Worm (Caenorhabditis elegans) whole organism, L3 larva: Measurements from ENCODE around the gene F09E5.3.

Experiments
- ama-1 ChIP-seq: fragments of 150-350 bp; optimal IDR thresholded peaks from 2 replicates; lab custom pipeline; 2018
- elt-2 ChIP-seq: sonication (generic microtip); optimal IDR thresholded peaks from 2 replicates; lab custom pipeline; 2016; ENCODE audit warnings: missing genetic modification reagents, mild to moderate bottlenecking, missing genetic modification characterization, missing compliant biosample characterization
- fkh-10 ChIP-seq: sonication (generic microtip); optimal IDR thresholded peaks from 2 replicates; lab custom pipeline; 2017; ENCODE audit warnings: missing biosample characterization, missing genetic modification reagents, missing genetic modification characterization
- lin-15B ChIP-seq: fragments of 150-350 bp; optimal IDR thresholded peaks from 2 replicates; lab custom pipeline; 2014; ENCODE audit warnings: missing biosample characterization, missing genetic modification characterization
- nfya-1 ChIP-seq: sonication (generic microtip); optimal IDR thresholded peaks from 2 replicates; lab custom pipeline; 2017; ENCODE audit warnings: missing genetic modification characterization, mild to moderate bottlenecking, missing compliant biosample characterization, antibody characterized with exemption, moderate library complexity; ENCODE audit not compliant: insufficient read depth
- nhr-237 ChIP-seq: fragments of 150-350 bp; optimal IDR thresholded peaks from 2 replicates; lab custom pipeline; 2014; ENCODE audit warnings: missing biosample characterization, missing genetic modification characterization
- tbx-2 ChIP-seq: sonication (generic microtip); optimal IDR thresholded peaks from 2 replicates; lab custom pipeline; 2016; ENCODE audit warnings: mild to moderate bottlenecking, missing genetic modification characterization, missing compliant biosample characterization
- ztf-4 ChIP-seq: fragments of 150-350 bp; optimal IDR thresholded peaks from 2 replicates; lab custom pipeline; 2014; ENCODE audit warnings: missing biosample characterization, missing genetic modification characterization

- TF ChIP-seq ama-1 (lab: Kevin White, UChicago), result no peak
- no peak for TF ChIP-seq lin-15B (tag; lab: Kevin White, UChicago)
- no peak for TF ChIP-seq fkh-10 (GFP tag; lab: Kevin White, UChicago)
- TF ChIP-seq nfya-1 (tag; lab: Kevin White, UChicago), result no peak
- no peak for TF ChIP-seq ztf-4 (tag; lab: Kevin White, UChicago)
- no peak for TF ChIP-seq elt-2 (tag; lab: Kevin White, UChicago)
- TF ChIP-seq tbx-2 (tag; lab: Kevin White, UChicago), result no peak
- TF ChIP-seq nhr-237, result no peak
These were observed 14.5 kb upstream of the F09E5.3 start, which contains the start of gene sec-6 for ce11 chrII:5359252-5359651.
